Worm (Caenorhabditis elegans): ENCODE measurements around the gene lys-7.

ce11 chrV:3454620-3455019 is 27.8 kb downstream of the lys-7 start:
- no peak for TF ChIP-seq ama-1 (optimal IDR thresholded peaks at IDR 0.05)
- TF ChIP-seq gmeb-1 (tag; optimal IDR thresholded peaks at IDR 0.05): no peak
- no peak for TF ChIP-seq lin-11 (tag; optimal IDR thresholded peaks at IDR 0.05)
- no peak for TF ChIP-seq mab-5 (tag; optimal IDR thresholded peaks at IDR 0.05)
- no peak for TF ChIP-seq blmp-1 (tag; optimal IDR thresholded peaks at IDR 0.05; ENCODE audit: insufficient read depth)

Data from whole organism, L2 larva.